Worm (Caenorhabditis elegans): ENCODE data around the gene C33D9.3.

Gene C33D9.3

DNA sequence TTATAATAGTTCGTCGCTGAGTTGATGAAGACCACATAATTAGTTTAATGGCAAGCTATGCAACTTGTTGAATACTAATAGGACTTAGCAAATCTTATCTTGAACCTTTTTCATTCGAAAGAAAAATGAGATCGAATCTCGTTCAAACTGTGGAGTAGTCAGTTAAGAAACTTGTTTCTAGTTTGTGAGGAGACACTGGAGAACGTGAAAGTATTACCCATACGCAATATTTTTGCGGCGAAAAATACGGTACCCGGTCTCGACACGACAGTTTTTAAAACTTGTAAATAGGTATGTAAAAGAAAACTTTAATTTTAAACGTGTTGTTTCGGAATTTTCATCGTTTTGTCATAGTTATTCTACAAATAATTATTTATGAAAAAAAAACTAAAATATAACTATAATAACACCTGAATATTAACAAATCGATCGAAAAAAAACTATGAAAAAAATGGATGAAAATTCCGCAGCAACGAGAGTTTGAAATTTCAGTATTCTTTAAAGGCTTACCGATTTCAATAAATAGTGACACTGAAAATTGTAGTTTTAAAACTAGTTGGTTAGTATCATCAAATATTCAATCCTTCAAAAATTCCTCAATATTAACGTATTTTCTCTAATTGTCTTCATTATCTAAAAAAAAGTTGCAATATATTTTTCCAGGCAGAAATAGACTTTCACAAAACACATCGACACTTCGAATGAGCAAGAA is 47.0 kb downstream of the C33D9.3 start, which contains the start of the genes F20C5.7 and parg-1:
F20C5.7 (minus strand) TSS at position 101 of the 712 bp plus-strand sequence.
parg-1 (plus strand) TSS at position 662 of the 712 bp plus-strand sequence.
- TF ChIP-seq zip-2 (tag; optimal IDR thresholded peaks at IDR 0.05), result no peak
- no peak for TF ChIP-seq lin-1 (GFP tag; IDR thresholded peaks at IDR 0.05)
- no peak for TF ChIP-seq ceh-62 (tag; optimal IDR thresholded peaks at IDR 0.05)
- TF ChIP-seq fos-1 (tag; optimal IDR thresholded peaks at IDR 0.05), result no peak

DNA sequence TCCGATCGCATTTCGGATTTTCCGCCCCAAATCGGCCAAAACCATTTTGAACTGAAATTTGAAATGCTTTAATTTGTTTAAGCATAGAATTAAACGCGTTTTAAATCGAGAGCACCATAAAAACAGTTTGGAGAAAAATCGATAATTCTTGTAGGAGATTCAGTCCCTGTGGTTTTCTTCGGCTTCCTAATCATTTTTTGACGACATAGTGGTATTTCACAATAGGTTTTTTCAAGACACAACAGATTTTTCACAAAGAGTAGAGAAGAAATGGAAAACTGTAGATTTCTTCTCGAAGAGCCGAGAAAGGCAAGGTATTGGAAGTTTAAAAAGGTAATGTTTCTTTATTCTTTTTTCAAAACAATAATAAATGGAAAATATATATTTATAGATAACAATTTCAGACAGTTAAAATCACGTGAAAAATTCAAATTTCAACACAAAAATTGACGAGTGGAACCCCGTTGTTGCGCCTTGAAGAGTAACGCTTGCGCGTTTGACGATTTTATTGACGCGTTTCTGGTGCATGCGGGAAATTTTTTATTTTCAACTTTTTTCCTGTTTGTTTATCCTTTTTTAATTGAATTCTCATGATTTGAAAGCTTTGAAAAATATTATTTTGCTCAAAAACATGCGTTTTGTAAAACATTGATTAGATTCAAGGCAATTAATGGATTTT is 48.9 kb downstream of the C33D9.3 start, which contains the start of gene F21D5.7:
F21D5.7 (minus strand) TSS at position 51 of the 679 bp plus-strand sequence.
- TF ChIP-seq egl-43 (GFP tag; IDR thresholded peaks at IDR 0.05), result no peak
- TF ChIP-seq lir-3 (tag; optimal IDR thresholded peaks at IDR 0.05), result no peak
- no peak for TF ChIP-seq ztf-11 (tag; optimal IDR thresholded peaks at IDR 0.05)
- peak; percentile 33 for TF ChIP-seq ceh-28 (tag; optimal IDR thresholded peaks at IDR 0.05)
- TF ChIP-seq spr-3 (GFP tag; optimal IDR thresholded peaks at IDR 0.05), result no peak
- TF ChIP-seq daf-16 (GFP tag; optimal IDR thresholded peaks at IDR 0.05), result peak in 1 of 2 experiments; percentile 34
- peak; percentile 70 for TF ChIP-seq daf-16 (tag; optimal IDR thresholded peaks at IDR 0.05)
- TF ChIP-seq ceh-44 (GFP tag; IDR thresholded peaks at IDR 0.05), result no peak
- TF ChIP-seq nhr-28 (tag; optimal IDR thresholded peaks at IDR 0.05), result peak; percentile 56
- TF ChIP-seq tra-1 (GFP tag; IDR thresholded peaks at IDR 0.05), result no peak
- peak; percentile 76 for TF ChIP-seq aha-1 (tag)
- TF ChIP-seq Y48G9A.11 (GFP tag; IDR thresholded peaks at IDR 0.05), result no peak
- TF ChIP-seq spr-1 (tag; optimal IDR thresholded peaks at IDR 0.05), result peak; percentile 46
- peak; percentile 77 for TF ChIP-seq lin-38 (GFP tag; IDR thresholded peaks at IDR 0.05)
- TF ChIP-seq cey-2 (tag; optimal IDR thresholded peaks at IDR 0.05; ENCODE audit: borderline replicate concordance, insufficient read depth), result no peak
- peak; percentile 12 for TF ChIP-seq nhr-11 (tag; optimal IDR thresholded peaks at IDR 0.05)
- peak; percentile 80 for TF ChIP-seq mep-1 (tag; optimal IDR thresholded peaks at IDR 0.05)
- TF ChIP-seq pha-4 (GFP tag; IDR thresholded peaks at IDR 0.05), result peak; percentile 52; the same call in 1 of the 2 replicates
- TF ChIP-seq pha-4 (tag; optimal IDR thresholded peaks at IDR 0.05), result peak; percentile 80
- no peak for TF ChIP-seq Y105C5A.15 (GFP tag; IDR thresholded peaks at IDR 0.05)
- TF ChIP-seq ZK337.2 (GFP tag; IDR thresholded peaks at IDR 0.05), result no peak
- TF ChIP-seq daf-19 (GFP tag; conservative IDR thresholded peaks at IDR 0.05), result no peak
- peak; percentile 53; the same call in 1 of the 2 replicates for TF ChIP-seq snpc-1.2 (GFP tag; IDR thresholded peaks at IDR 0.05)
- TF ChIP-seq nhr-102 (tag; optimal IDR thresholded peaks at IDR 0.05), result peak; percentile 74
- no peak for TF ChIP-seq F44E2.7 (GFP tag; IDR thresholded peaks at IDR 0.05)
- no peak for TF ChIP-seq ceh-32 (tag; optimal IDR thresholded peaks at IDR 0.05; ENCODE audit: poor library complexity)
- TF ChIP-seq hlh-11 (tag; optimal IDR thresholded peaks at IDR 0.05), result peak; percentile 84
- peak; percentile 90 for TF ChIP-seq hlh-30 (tag; optimal IDR thresholded peaks at IDR 0.05; ENCODE audit: insufficient read depth)
- TF ChIP-seq hmg-1.1 (GFP tag; IDR thresholded peaks at IDR 0.05), result peak; percentile 34; the same call in 1 of the 2 replicates
- no peak for TF ChIP-seq daf-8 (GFP tag; IDR thresholded peaks at IDR 0.05)
- TF ChIP-seq zfp-2 (tag; optimal IDR thresholded peaks at IDR 0.05), result no peak
- TF ChIP-seq php-3 (GFP tag; IDR thresholded peaks at IDR 0.05), result peak; percentile 80
- TF ChIP-seq madf-5 (GFP tag; IDR thresholded peaks at IDR 0.05), result no peak
- TF ChIP-seq dpl-1 (GFP tag; optimal IDR thresholded peaks at IDR 0.05), result peak; percentile 86
- TF ChIP-seq nhr-6 (tag; optimal IDR thresholded peaks at IDR 0.05), result peak; percentile 46
- TF ChIP-seq ztf-7 (tag; optimal IDR thresholded peaks at IDR 0.05), result peak; percentile 72
- TF ChIP-seq unc-39 (tag; optimal IDR thresholded peaks at IDR 0.05), result no peak
- peak; percentile 18 for TF ChIP-seq unc-130 (GFP tag; optimal IDR thresholded peaks at IDR 0.05)
- TF ChIP-seq mdl-1 (tag; optimal IDR thresholded peaks at IDR 0.05), result peak in 1 of 2 experiments; percentile 51
- TF ChIP-seq mes-2 (tag; optimal IDR thresholded peaks at IDR 0.05; ENCODE audit: poor library complexity, severe bottlenecking), result peak; percentile 76
- TF ChIP-seq T20F7.1 (GFP tag; optimal IDR thresholded peaks at IDR 0.05), result peak; percentile 86
- no peak for TF ChIP-seq snpc-4 (tag; optimal IDR thresholded peaks at IDR 0.05)
- TF ChIP-seq nhr-42 (GFP tag; IDR thresholded peaks at IDR 0.05), result no peak
